Worm (Caenorhabditis elegans): Measurements from ENCODE around the gene K07F5.12.

Gene K07F5.12

DNA sequence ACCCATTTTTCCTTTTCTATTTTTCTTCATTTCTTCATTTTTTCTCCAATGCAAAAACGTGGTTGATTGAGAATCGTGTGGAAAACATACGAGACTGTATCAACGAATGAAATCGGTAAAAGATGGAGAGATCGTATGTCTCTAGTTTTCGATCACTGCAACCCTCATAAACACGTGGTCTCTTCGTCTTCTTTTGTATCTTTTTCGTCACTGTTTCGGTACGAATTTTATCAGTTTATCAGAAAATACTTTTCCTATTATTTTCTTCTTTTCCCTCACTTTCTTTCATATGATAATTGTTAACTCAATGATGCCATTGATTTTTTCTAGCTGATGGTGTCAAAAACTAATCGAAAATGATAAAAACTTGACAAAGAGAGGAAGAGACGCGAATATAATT lies 19.8 kb downstream of the K07F5.12 start (continued):
- TF ChIP-seq nhr-42 (GFP tag; IDR thresholded peaks at IDR 0.05), result no peak
- TF ChIP-seq egl-27 (tag; optimal IDR thresholded peaks at IDR 0.05), result no peak
- no peak for TF ChIP-seq nhr-25 (tag; optimal IDR thresholded peaks at IDR 0.05; ENCODE audit: borderline replicate concordance, insufficient read depth)
- TF ChIP-seq tag-97 (GFP tag; IDR thresholded peaks at IDR 0.05), result no peak
- no peak for TF ChIP-seq set-16 (GFP tag; IDR thresholded peaks at IDR 0.05)
- no peak for TF ChIP-seq F49E8.2 (tag; optimal IDR thresholded peaks at IDR 0.05; ENCODE audit: borderline replicate concordance)
- no peak for TF ChIP-seq jun-1 (tag; optimal IDR thresholded peaks at IDR 0.05)
- no peak for TF ChIP-seq nhr-41 (GFP tag; IDR thresholded peaks at IDR 0.05)
- TF ChIP-seq ama-1 (optimal IDR thresholded peaks at IDR 0.05), result no peak
- TF ChIP-seq cey-2 (tag; optimal IDR thresholded peaks at IDR 0.05; ENCODE audit: borderline replicate concordance, insufficient read depth), result peak; percentile 44

DNA sequence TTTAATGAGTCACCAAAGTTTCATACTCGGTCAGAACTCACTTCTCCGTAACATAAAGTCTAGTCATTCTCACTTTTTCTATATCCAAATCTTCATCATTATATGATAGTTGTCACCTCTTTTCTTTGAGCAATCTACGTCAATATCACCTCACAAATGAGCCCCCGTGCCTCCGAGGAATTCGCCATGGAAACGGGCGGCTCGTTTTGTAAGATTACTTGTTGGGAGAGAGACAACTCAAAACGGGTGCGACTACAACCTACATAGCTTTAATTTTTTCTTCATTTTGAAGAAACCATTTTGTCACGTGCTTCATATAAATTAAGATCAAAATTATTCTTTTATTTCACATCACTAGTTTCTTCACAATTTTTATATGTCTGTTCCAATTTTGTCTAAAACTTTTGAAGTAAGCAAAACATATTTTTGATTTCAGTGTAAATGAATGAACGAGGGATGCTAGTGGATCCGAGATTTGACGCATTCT lies 23.1 kb downstream of the K07F5.12 start, which contains the start of gene nhr-4:
TSS of gene nhr-4 (plus strand) at position 437 of the 487 bp plus-strand sequence.
- no peak for TF ChIP-seq php-3 (GFP tag; IDR thresholded peaks at IDR 0.05)
- TF ChIP-seq tag-97 (GFP tag; IDR thresholded peaks at IDR 0.05), result no peak
- TF ChIP-seq spr-3 (GFP tag; optimal IDR thresholded peaks at IDR 0.05), result no peak
- TF ChIP-seq snpc-1.2 (GFP tag; IDR thresholded peaks at IDR 0.05), result no peak
- TF ChIP-seq lin-15B (tag; optimal IDR thresholded peaks at IDR 0.05), result no peak
- no peak for TF ChIP-seq hif-1 (tag; optimal IDR thresholded peaks at IDR 0.05)

DNA sequence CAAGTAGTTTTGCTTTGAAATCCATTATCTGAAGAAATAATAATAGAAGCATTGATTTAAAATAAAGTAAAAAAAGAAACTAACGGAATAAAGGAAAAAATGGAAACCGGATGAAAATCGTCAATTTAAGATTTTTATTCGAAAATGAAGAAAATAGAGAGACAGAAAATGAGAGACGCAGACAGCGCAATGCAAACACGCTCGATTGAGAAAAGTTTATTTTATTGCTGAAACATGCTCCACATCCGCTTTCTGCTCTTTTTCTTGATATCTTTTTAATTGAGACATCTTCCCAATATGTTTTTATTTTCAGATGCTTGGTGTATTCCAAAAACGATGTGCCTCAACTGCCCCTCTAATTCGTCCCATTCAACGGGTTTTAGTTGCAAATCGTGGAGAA lies 28.4 kb downstream of the K07F5.12 start, which contains the start of the genes prp-18 and mccc-1:
TSS of gene prp-18 (minus strand) at position 127 of the 400 bp plus-strand sequence.
TSS of gene mccc-1 (plus strand) at position 314 of the 400 bp plus-strand sequence.
- TF ChIP-seq Y48G9A.11 (GFP tag; IDR thresholded peaks at IDR 0.05) (no peak), ceh-28 (tag; optimal IDR thresholded peaks at IDR 0.05) (no peak), madf-5 (GFP tag; IDR thresholded peaks at IDR 0.05) (0 out of 4 replicates have a peak, but pooled peaks of 1 of the 2 experiments have one; percentile 14), daf-19 (GFP tag; conservative IDR thresholded peaks at IDR 0.05) (no peak), lin-38 (GFP tag; IDR thresholded peaks at IDR 0.05) (peak; percentile 94), unc-130 (GFP tag; optimal IDR thresholded peaks at IDR 0.05) (peak; percentile 64), fkh-10 (GFP tag; optimal IDR thresholded peaks at IDR 0.05) (no peak), skn-1 (tag; optimal IDR thresholded peaks at IDR 0.05) (no peak), pha-4 (GFP tag; IDR thresholded peaks at IDR 0.05) (no peak), pha-4 (tag; optimal IDR thresholded peaks at IDR 0.05) (no peak), egl-43 (GFP tag; IDR thresholded peaks at IDR 0.05) (no peak), T20F7.1 (GFP tag; optimal IDR thresholded peaks at IDR 0.05) (peak; percentile 48), F10B5.3 (tag; optimal IDR thresholded peaks at IDR 0.05) (no peak), nhr-28 (tag; optimal IDR thresholded peaks at IDR 0.05) (peak; percentile 4), nhr-77 (tag; optimal IDR thresholded peaks at IDR 0.05) (peak; percentile 34), nhr-237 (tag; optimal IDR thresholded peaks at IDR 0.05) (no peak), mdl-1 (tag; optimal IDR thresholded peaks at IDR 0.05) (no peak), hlh-11 (tag; optimal IDR thresholded peaks at IDR 0.05) (peak; percentile 3), tag-97 (GFP tag; IDR thresholded peaks at IDR 0.05) (no peak), F26F4.8 (GFP tag; conservative IDR thresholded peaks at IDR 0.05) (no peak), dpl-1 (GFP tag; optimal IDR thresholded peaks at IDR 0.05) (peak; percentile 61), lin-15B (tag; optimal IDR thresholded peaks at IDR 0.05) (no peak), lin-1 (GFP tag; IDR thresholded peaks at IDR 0.05) (no peak), snpc-1.2 (GFP tag; IDR thresholded peaks at IDR 0.05) (0 out of 2 replicates have a peak, but pooled peaks have one; percentile 24), gei-8 (GFP tag; optimal IDR thresholded peaks at IDR 0.05) (no peak), nhr-48 (tag; optimal IDR thresholded peaks at IDR 0.05) (no peak), R02D3.7 (tag; optimal IDR thresholded peaks at IDR 0.05) (no peak), daf-12 (tag; optimal IDR thresholded peaks at IDR 0.05) (no peak), mes-2 (tag; optimal IDR thresholded peaks at IDR 0.05; ENCODE audit: poor library complexity, severe bottlenecking) (peak; percentile 72), nhr-6 (tag; optimal IDR thresholded peaks at IDR 0.05) (peak; percentile 57)
